Fruit fly (Drosophila melanogaster): Measurements from ENCODE around the gene CG4382.

dm6 chr2L:9576269-9576933 is 24.3 kb downstream of the CG4382 start, which contains the start of gene Mtpalpha:
- TF ChIP-seq CTCF (optimal IDR thresholded peaks at IDR 0.05), result peak; percentile 91 to 97
- no peak for TF ChIP-seq CG8478 (optimal IDR thresholded peaks at IDR 0.05)

Data from S2 (cell line).